Worm (Caenorhabditis elegans) whole organism, early embryonic: ENCODE data around the gene dct-19.

Experiments
- F13C5.2 ChIP-seq: sonication (generic microtip); optimal IDR thresholded peaks from 2 replicates; lab custom pipeline; 2017; ENCODE audit warnings: mild to moderate bottlenecking, missing genetic modification characterization, inconsistent platforms, missing compliant biosample characterization
- aly-1 ChIP-seq: sonication (generic microtip); optimal IDR thresholded peaks from 2 replicates; lab custom pipeline; 2016; ENCODE audit warnings: missing genetic modification characterization, missing compliant biosample characterization
- ama-1 ChIP-seq: fragments of 150-350 bp; optimal IDR thresholded peaks from 2 replicates; lab custom pipeline; 2014
- flt-1 ChIP-seq: fragments of 200-800 bp; sonication (Bioruptor generic); IDR thresholded peaks from 2 replicates; pipeline ENCODE4 v1.3.6; 2022; ENCODE audit warnings: missing genetic modification characterization, missing compliant biosample characterization
- scrt-1 ChIP-seq: fragments of 200-800 bp; sonication (Bioruptor generic); IDR thresholded peaks from 2 replicates; pipeline ENCODE4 v1.3.6; 2022; ENCODE audit warnings: missing genetic modification characterization, missing compliant biosample characterization
- tbx-11 ChIP-seq: fragments of 200-800 bp; sonication (Bioruptor generic); IDR thresholded peaks from 2 replicates; pipeline ENCODE4 v1.3.6; 2022; ENCODE audit warnings: missing genetic modification characterization, missing compliant biosample characterization
- tbx-37 ChIP-seq: fragments of 200-800 bp; sonication (Bioruptor generic); conservative IDR thresholded peaks from 2 replicates; pipeline ENCODE4 v1.3.6; 2022; ENCODE audit warnings: missing genetic modification reagents, missing genetic modification characterization, missing compliant biosample characterization
- tra-4 ChIP-seq: sonication (generic microtip); optimal IDR thresholded peaks from 2 replicates; lab custom pipeline; 2017; ENCODE audit warnings: missing genetic modification characterization, missing compliant biosample characterization

ce11 chrIV:12924332-12924731 lies 18.4 kb upstream of the dct-19 start, which contains the start of gene srlf-4:
- TF ChIP-seq F13C5.2 (tag; lab: Kevin White, UChicago) = no peak
- no peak for TF ChIP-seq tbx-11 (GFP tag; lab: Robert Waterston, UW)
- no peak for TF ChIP-seq ama-1 (lab: Kevin White, UChicago)
- TF ChIP-seq tra-4 (tag; lab: Kevin White, UChicago) = no peak
- no peak for TF ChIP-seq tbx-37
- TF ChIP-seq flt-1 (GFP tag; lab: Robert Waterston, UW) = no peak
- TF ChIP-seq aly-1 (tag; lab: Kevin White, UChicago) = no peak
- TF ChIP-seq scrt-1 (GFP tag; lab: Robert Waterston, UW) = no peak
